Fruit fly (Drosophila melanogaster) whole organism, embryonic: ENCODE results near the gene erm.

Source experiments
- ATbp ChIP-seq: fragments of 200-800 bp; sonication (Bioruptor generic); optimal IDR thresholded peaks from 2 replicates; lab custom pipeline; 2017; ENCODE audit warnings: missing biosample characterization, mild to moderate bottlenecking, missing genetic modification characterization, missing genetic modification reagents
- Bteb2 ChIP-seq: fragments of 200-800 bp; sonication (Bioruptor generic); optimal IDR thresholded peaks from 2 replicates; lab custom pipeline; 2016; ENCODE audit warnings: missing biosample characterization, missing genetic modification characterization
- CG10147 ChIP-seq: fragments of 200-800 bp; sonication (Bioruptor generic); optimal IDR thresholded peaks from 2 replicates; lab custom pipeline; 2019; ENCODE audit warnings: missing biosample characterization, mild to moderate bottlenecking, missing genetic modification characterization, moderate library complexity
- CG10274 ChIP-seq: fragments of 200-800 bp; sonication (Bioruptor generic); optimal IDR thresholded peaks from 3 replicates; lab custom pipeline; 2017; ENCODE audit warnings: missing biosample characterization, mild to moderate bottlenecking, missing genetic modification characterization
- CG10366 ChIP-seq: fragments of 200-800 bp; sonication (Bioruptor generic); IDR thresholded peaks from 2 replicates; pipeline ENCODE4 v1.3.6; 2022; ENCODE audit warnings: missing biosample characterization, missing genetic modification characterization
- CG11560 ChIP-seq: fragments of 200-800 bp; sonication (Bioruptor generic); IDR thresholded peaks from 3 replicates; pipeline ENCODE4 v1.3.6; 2022; ENCODE audit warnings: missing biosample characterization, missing genetic modification characterization
- CG13287 ChIP-seq: fragments of 200-800 bp; sonication (Bioruptor generic); IDR thresholded peaks from 2 replicates; pipeline ENCODE4 v1.3.6; 2022; ENCODE audit warnings: missing biosample characterization, missing genetic modification characterization; ENCODE audit not compliant: partially characterized antibody
- CG13894 ChIP-seq: fragments of 200-800 bp; sonication (Bioruptor generic); optimal IDR thresholded peaks from 3 replicates; lab custom pipeline; 2018; ENCODE audit warnings: missing biosample characterization, mild to moderate bottlenecking, missing genetic modification characterization, moderate library complexity
- CG15479 ChIP-seq: fragments of 200-800 bp; sonication (Bioruptor generic); optimal IDR thresholded peaks from 3 replicates; lab custom pipeline; 2019; ENCODE audit warnings: missing biosample characterization, mild to moderate bottlenecking, missing genetic modification characterization, moderate library complexity
- CG15514 ChIP-seq: fragments of 200-800 bp; sonication (Bioruptor generic); optimal IDR thresholded peaks from 3 replicates; lab custom pipeline; 2017; ENCODE audit warnings: missing biosample characterization, missing genetic modification characterization, mild to moderate bottlenecking, moderate library complexity, missing genetic modification reagents
- CG17359 ChIP-seq: fragments of 200-800 bp; sonication (Bioruptor generic); optimal IDR thresholded peaks from 3 replicates; lab custom pipeline; 2018; ENCODE audit warnings: missing biosample characterization, mild to moderate bottlenecking, missing genetic modification characterization, moderate library complexity
- CG17802 ChIP-seq: fragments of 200-800 bp; sonication (Bioruptor generic); optimal IDR thresholded peaks from 2 replicates; lab custom pipeline; 2018; ENCODE audit warnings: missing biosample characterization, mild to moderate bottlenecking, missing genetic modification characterization, moderate library complexity
- CG1832 ChIP-seq: fragments of 200-800 bp; sonication (Bioruptor generic); optimal IDR thresholded peaks from 2 replicates; lab custom pipeline; 2017; ENCODE audit warnings: missing biosample characterization, mild to moderate bottlenecking, missing genetic modification characterization, inconsistent platforms
- CG18599 ChIP-seq: fragments of 200-800 bp; sonication (Bioruptor generic); optimal IDR thresholded peaks from 3 replicates; lab custom pipeline; 2017; ENCODE audit warnings: missing biosample characterization, missing genetic modification characterization, mild to moderate bottlenecking, moderate library complexity, missing genetic modification reagents
- CG3065 ChIP-seq: fragments of 200-800 bp; sonication (Bioruptor generic); optimal IDR thresholded peaks from 2 replicates; lab custom pipeline; 2016; ENCODE audit warnings: missing biosample characterization, missing genetic modification characterization
- CG3995 ChIP-seq: fragments of 200-800 bp; sonication (Bioruptor generic); optimal IDR thresholded peaks from 3 replicates; lab custom pipeline; 2016; ENCODE audit warnings: missing biosample characterization, missing genetic modification characterization
- CG4360 ChIP-seq: fragments of 200-800 bp; sonication (Bioruptor generic); IDR thresholded peaks from 2 replicates; pipeline ENCODE4 v1.3.6; 2022; ENCODE audit warnings: missing biosample characterization, missing genetic modification characterization
- CG6272 ChIP-seq: fragments of 200-800 bp; sonication (Bioruptor generic); IDR thresholded peaks from 2 replicates; pipeline ENCODE4 v1.3.6; 2022; ENCODE audit warnings: missing biosample characterization, missing genetic modification characterization
- CG7745 ChIP-seq: fragments of 200-800 bp; sonication (Bioruptor generic); optimal IDR thresholded peaks from 2 replicates; lab custom pipeline; 2018; ENCODE audit warnings: missing biosample characterization, mild to moderate bottlenecking, missing genetic modification characterization, moderate library complexity
- CHES-1-like ChIP-seq: fragments of 200-800 bp; sonication (Bioruptor generic); optimal IDR thresholded peaks from 2 replicates; lab custom pipeline; 2016; ENCODE audit warnings: missing biosample characterization, missing genetic modification characterization
- D ChIP-seq, 2 experiments: fragments of 200-800 bp in 1 of 2; fragments of >200 bp in 1 of 2; sonication (Bioruptor generic) in 1 of 2; optimal IDR thresholded peaks; 2 replicates in 1 of 2; 3 replicates in 1 of 2; lab custom pipeline; 2017; ENCODE audit warnings: mild to moderate bottlenecking in 1 of 2, missing biosample characterization in 1 of 2, missing genetic modification characterization in 1 of 2, missing genetic modification reagents in 1 of 2
- Deaf1 ChIP-seq: fragments of 200-800 bp; optimal IDR thresholded peaks from 3 replicates; lab custom pipeline; 2019; ENCODE audit warnings: missing biosample characterization, mild to moderate bottlenecking, missing genetic modification characterization, moderate library complexity
- E2f1 ChIP-seq: fragments of 200-800 bp; sonication (Bioruptor generic); IDR thresholded peaks from 2 replicates; pipeline ENCODE4 v1.3.6; 2022; ENCODE audit warnings: missing biosample characterization, missing genetic modification characterization
- Gsc ChIP-seq: fragments of 200-800 bp; sonication (Bioruptor generic); IDR thresholded peaks from 2 replicates; pipeline ENCODE4 v1.3.6; 2022; ENCODE audit warnings: missing biosample characterization, missing genetic modification characterization
- Meics ChIP-seq: fragments of 200-800 bp; sonication (Bioruptor generic); optimal IDR thresholded peaks from 2 replicates; lab custom pipeline; 2017; ENCODE audit warnings: missing biosample characterization, mild to moderate bottlenecking, missing genetic modification characterization
- Pdp1 ChIP-seq, 2 experiments: fragments of 200-800 bp; sonication (Bioruptor generic); optimal IDR thresholded peaks; 3 replicates each; lab custom pipeline; 2016; ENCODE audit warnings: missing biosample characterization in 2 of 2, missing genetic modification characterization in 2 of 2, mild to moderate bottlenecking in 1 of 2, moderate library complexity in 1 of 2
- Poxn ChIP-seq: fragments of 200-800 bp; sonication (Bioruptor generic); IDR thresholded peaks from 2 replicates; pipeline ENCODE4 v1.3.6; 2022; ENCODE audit warnings: missing biosample characterization, missing genetic modification characterization
- Ravus ChIP-seq: fragments of 200-800 bp; sonication (Bioruptor generic); IDR thresholded peaks from 2 replicates; pipeline ENCODE4 v1.3.6; 2022; ENCODE audit warnings: missing biosample characterization, missing genetic modification characterization
- ac ChIP-seq: fragments of 200-800 bp; sonication (Bioruptor generic); optimal IDR thresholded peaks from 3 replicates; lab custom pipeline; 2017; ENCODE audit warnings: missing biosample characterization, mild to moderate bottlenecking, missing genetic modification characterization
- cg ChIP-seq: fragments of 200-800 bp; sonication (Bioruptor generic); optimal IDR thresholded peaks from 3 replicates; lab custom pipeline; 2019; ENCODE audit warnings: missing biosample characterization, mild to moderate bottlenecking, missing genetic modification characterization, moderate library complexity
- chm ChIP-seq: fragments of 200-800 bp; sonication (Bioruptor generic); IDR thresholded peaks from 2 replicates; pipeline ENCODE4 v1.3.6; 2022; ENCODE audit warnings: missing biosample characterization, missing genetic modification characterization
- chn ChIP-seq: fragments of 200-800 bp; sonication (Bioruptor generic); optimal IDR thresholded peaks from 2 replicates; lab custom pipeline; 2016; ENCODE audit warnings: missing biosample characterization, missing genetic modification characterization
- dati ChIP-seq: fragments of 200-800 bp; sonication (Bioruptor generic); IDR thresholded peaks from 2 replicates; pipeline ENCODE4 v1.3.6; 2022; ENCODE audit warnings: missing biosample characterization, missing genetic modification characterization
- dmrt99B ChIP-seq: fragments of 200-800 bp; sonication (Bioruptor generic); optimal IDR thresholded peaks from 2 replicates; lab custom pipeline; 2018; ENCODE audit warnings: missing biosample characterization, mild to moderate bottlenecking, missing genetic modification characterization, moderate library complexity
- en ChIP-seq: fragments of 200-800 bp; sonication (Bioruptor generic); optimal IDR thresholded peaks from 2 replicates; lab custom pipeline; 2016; ENCODE audit warnings: missing biosample characterization, missing genetic modification characterization
- fd102C ChIP-seq: fragments of 200-800 bp; sonication (Bioruptor generic); optimal IDR thresholded peaks from 2 replicates; lab custom pipeline; 2018; ENCODE audit warnings: missing biosample characterization, mild to moderate bottlenecking, missing genetic modification characterization, moderate library complexity
- gcm ChIP-seq: fragments of 200-800 bp; sonication (Bioruptor generic); optimal IDR thresholded peaks from 2 replicates; lab custom pipeline; 2019; ENCODE audit warnings: missing biosample characterization, mild to moderate bottlenecking, missing genetic modification characterization, moderate library complexity
- gcm2 ChIP-seq: fragments of 200-800 bp; sonication (Bioruptor generic); optimal IDR thresholded peaks from 2 replicates; lab custom pipeline; 2016; ENCODE audit warnings: missing biosample characterization, missing genetic modification characterization
- grau ChIP-seq: fragments of 200-800 bp; optimal IDR thresholded peaks from 3 replicates; lab custom pipeline; 2019; ENCODE audit warnings: missing biosample characterization, mild to moderate bottlenecking, missing genetic modification characterization, moderate library complexity
- kay ChIP-seq: fragments of 200-800 bp; sonication (Bioruptor generic); optimal IDR thresholded peaks from 2 replicates; lab custom pipeline; 2016; ENCODE audit warnings: missing biosample characterization, missing genetic modification characterization
- lab ChIP-seq: fragments of 200-800 bp; sonication (Bioruptor generic); optimal IDR thresholded peaks from 3 replicates; lab custom pipeline; 2017; ENCODE audit warnings: missing biosample characterization, missing genetic modification characterization, mild to moderate bottlenecking, moderate library complexity, missing genetic modification reagents
- pros ChIP-seq: fragments of 200-800 bp; sonication (Bioruptor generic); optimal IDR thresholded peaks from 3 replicates; lab custom pipeline; 2019; ENCODE audit warnings: missing biosample characterization, mild to moderate bottlenecking, missing genetic modification characterization, moderate library complexity
- scrt ChIP-seq: fragments of 200-800 bp; sonication (Bioruptor generic); optimal IDR thresholded peaks from 2 replicates; lab custom pipeline; 2018; ENCODE audit warnings: missing biosample characterization, mild to moderate bottlenecking, missing genetic modification characterization, moderate library complexity
- sens ChIP-seq: fragments of 200-800 bp; sonication (Bioruptor generic); peaks from one replicate; lab custom pipeline; 2016; ENCODE audit warnings: missing biosample characterization, missing genetic modification characterization
- tio ChIP-seq: fragments of 200-800 bp; sonication (Bioruptor generic); optimal IDR thresholded peaks from 2 replicates; lab custom pipeline; 2017; ENCODE audit warnings: missing biosample characterization, missing genetic modification characterization, inconsistent platforms
- tll ChIP-seq, 2 experiments: fragments of 200-800 bp in 1 of 2; fragments of >200 bp in 1 of 2; sonication (Bioruptor generic) in 1 of 2; optimal IDR thresholded peaks; 2 replicates each; lab custom pipeline; 2017 to 2019; ENCODE audit warnings: missing biosample characterization in 2 of 2, missing genetic modification characterization in 2 of 2, mild to moderate bottlenecking in 1 of 2, moderate library complexity in 1 of 2
- trh ChIP-seq: fragments of 200-800 bp; sonication (Bioruptor generic); optimal IDR thresholded peaks from 2 replicates; lab custom pipeline; 2016; ENCODE audit warnings: missing biosample characterization, missing genetic modification characterization
- zfh1 ChIP-seq: fragments of 200-800 bp; sonication (Bioruptor generic); IDR thresholded peaks from 3 replicates; pipeline ENCODE4 v1.3.6; 2022; ENCODE audit warnings: missing biosample characterization, missing genetic modification characterization

The erm gene

DNA sequence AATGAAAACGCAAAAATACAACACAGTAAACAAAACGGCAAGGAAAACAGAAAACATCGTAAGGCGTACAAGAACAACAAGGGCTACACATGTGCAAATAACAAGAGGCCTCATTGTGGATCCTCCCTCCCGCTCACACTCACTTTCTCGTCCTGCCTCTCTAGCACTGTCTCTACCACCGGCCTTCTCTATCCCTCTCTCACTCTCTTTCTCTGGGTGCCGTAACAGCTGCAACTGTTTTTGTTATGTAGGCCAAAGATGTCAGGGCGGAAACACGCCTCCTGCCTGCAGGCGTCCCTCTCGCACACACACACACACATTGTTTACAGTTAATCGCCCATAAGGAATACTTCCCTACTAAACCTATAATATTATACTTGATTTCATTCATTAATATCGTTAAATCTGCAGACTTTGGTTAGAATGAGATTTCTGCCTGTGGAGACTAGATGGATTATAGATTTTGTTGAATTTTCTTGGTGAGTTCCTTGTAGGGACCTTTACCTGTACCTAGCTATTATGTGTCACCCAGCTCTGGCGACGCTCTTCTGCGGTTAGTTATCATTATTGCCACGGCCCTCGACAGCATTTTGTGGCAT lies 43.8 kb upstream of the erm start (continued):
- TF ChIP-seq CG11560: no peak
- TF ChIP-seq CG10366 (GFP tag; lab: Robert Waterston, UW): no peak
- peak in 1 of 2 experiments; percentile 56 for TF ChIP-seq tll (GFP tag; optimal IDR thresholded peaks at IDR 0.05; lab: Kevin White, UChicago)
- peak; percentile 83 for TF ChIP-seq CG4360 (GFP tag; lab: Robert Waterston, UW)
- no peak for TF ChIP-seq CG17359 (tag; lab: Kevin White, UChicago)
- no peak for TF ChIP-seq scrt
- TF ChIP-seq dmrt99B: no peak
- TF ChIP-seq CG15479: peak; percentile 21
- TF ChIP-seq zfh1 (GFP tag; lab: Robert Waterston, UW): peak; percentile 18; the same call in 1 of the 3 replicates
- TF ChIP-seq CG15514 (GFP tag; lab: Kevin White, UChicago): peak; percentile 4
- no peak for TF ChIP-seq gcm2 (GFP tag; lab: Kevin White, UChicago)
- TF ChIP-seq Gsc: no peak
- peak; percentile 33 for TF ChIP-seq D (optimal IDR thresholded peaks at IDR 0.05; lab: Kevin White, UChicago)
- TF ChIP-seq D (GFP tag; optimal IDR thresholded peaks at IDR 0.05; lab: Kevin White, UChicago): no peak
- TF ChIP-seq E2f1: no peak
- no peak for TF ChIP-seq gcm (GFP tag; lab: Kevin White, UChicago)
- TF ChIP-seq trh (GFP tag; lab: Kevin White, UChicago): no peak
- no peak for TF ChIP-seq CG17802
- TF ChIP-seq fd102C (GFP tag; lab: Kevin White, UChicago): peak; percentile 5
- TF ChIP-seq Meics (GFP tag; lab: Kevin White, UChicago): peak; percentile 4
- TF ChIP-seq CG13894 (tag; lab: Kevin White, UChicago): peak; percentile 21
- TF ChIP-seq Bteb2 (GFP tag; lab: Kevin White, UChicago): no peak
- no peak for TF ChIP-seq ATbp (GFP tag; lab: Kevin White, UChicago)
- TF ChIP-seq grau (tag; lab: Kevin White, UChicago): peak; percentile 79
- no peak for TF ChIP-seq Deaf1
- no peak for TF ChIP-seq Ravus
- peak; percentile 16 for TF ChIP-seq cg
- TF ChIP-seq CG10147 (GFP tag; lab: Kevin White, UChicago): no peak
- TF ChIP-seq CG6272 (GFP tag; lab: Robert Waterston, UW): no peak
- TF ChIP-seq CG18599 (GFP tag; lab: Kevin White, UChicago): peak; percentile 6
- no peak for TF ChIP-seq en
- no peak for TF ChIP-seq Poxn
- peak in 1 of 2 experiments; percentile 12 for TF ChIP-seq Pdp1 (GFP tag; optimal IDR thresholded peaks at IDR 0.05; lab: Kevin White, UChicago)
- no peak for TF ChIP-seq chn (GFP tag; lab: Kevin White, UChicago)
- no peak for TF ChIP-seq chm
- TF ChIP-seq CG3065 (GFP tag; lab: Kevin White, UChicago): peak; percentile 40
- no peak for TF ChIP-seq kay (GFP tag; lab: Kevin White, UChicago)
- peak; percentile 30 for TF ChIP-seq sens (GFP tag; lab: Kevin White, UChicago)
- peak; percentile 75 for TF ChIP-seq CG1832 (GFP tag; lab: Kevin White, UChicago)
- peak; percentile 16 for TF ChIP-seq lab (GFP tag; lab: Kevin White, UChicago)
- TF ChIP-seq ac (GFP tag; lab: Kevin White, UChicago): peak; percentile 31
- no peak for TF ChIP-seq CHES-1-like
- no peak for TF ChIP-seq CG10274 (GFP tag; lab: Kevin White, UChicago)
- peak; percentile 51 for TF ChIP-seq pros (GFP tag; lab: Kevin White, UChicago)
- TF ChIP-seq dati: no peak
- no peak for TF ChIP-seq CG7745 (tag; lab: Kevin White, UChicago)
- TF ChIP-seq CG3995 (GFP tag; lab: Kevin White, UChicago): no peak
- TF ChIP-seq tio (GFP tag; lab: Kevin White, UChicago): no peak
- no peak for TF ChIP-seq CG13287
